Worm (Caenorhabditis elegans) whole organism, L3 larva: Measurements from ENCODE around the gene K09E4.1.

Experiments used
- ZK546.5 ChIP-seq: sonication (generic microtip); optimal IDR thresholded peaks from 2 replicates; lab custom pipeline; 2017; ENCODE audit warnings: missing biosample characterization, missing genetic modification characterization
- ama-1 ChIP-seq: fragments of 150-350 bp; optimal IDR thresholded peaks from 2 replicates; lab custom pipeline; 2018
- ceh-82 ChIP-seq: fragments of 150-350 bp; optimal IDR thresholded peaks from 2 replicates; lab custom pipeline; 2014; ENCODE audit warnings: missing biosample characterization, missing genetic modification characterization
- daf-12 ChIP-seq: fragments of 150-350 bp; optimal IDR thresholded peaks from 2 replicates; lab custom pipeline; 2014; ENCODE audit warnings: missing biosample characterization, missing genetic modification reagents, missing genetic modification characterization
- elt-2 ChIP-seq: sonication (generic microtip); optimal IDR thresholded peaks from 2 replicates; lab custom pipeline; 2016; ENCODE audit warnings: missing genetic modification reagents, mild to moderate bottlenecking, missing genetic modification characterization, missing compliant biosample characterization
- elt-3 ChIP-seq, 3 experiments: fragments of 150-350 bp in 1 of 3; sonication (generic microtip) in 2 of 3; optimal IDR thresholded peaks; 2 replicates in 2 of 3; 4 replicates in 1 of 3; lab custom pipeline; 2014 to 2017; ENCODE audit warnings: missing biosample characterization in 3 of 3, missing genetic modification characterization in 3 of 3
- nfya-1 ChIP-seq: sonication (generic microtip); optimal IDR thresholded peaks from 2 replicates; lab custom pipeline; 2017; ENCODE audit warnings: missing genetic modification characterization, mild to moderate bottlenecking, missing compliant biosample characterization, antibody characterized with exemption, moderate library complexity; ENCODE audit not compliant: insufficient read depth
- nhr-237 ChIP-seq: fragments of 150-350 bp; optimal IDR thresholded peaks from 2 replicates; lab custom pipeline; 2014; ENCODE audit warnings: missing biosample characterization, missing genetic modification characterization
- nhr-43 ChIP-seq: sonication (generic microtip); optimal IDR thresholded peaks from 2 replicates; lab custom pipeline; 2016; ENCODE audit warnings: mild to moderate bottlenecking, missing genetic modification characterization, missing compliant biosample characterization; ENCODE audit not compliant: poor library complexity, severe bottlenecking
- pha-4 ChIP-seq: fragments of 150-350 bp; optimal IDR thresholded peaks from 2 replicates; lab custom pipeline; 2014; ENCODE audit warnings: missing biosample characterization, missing genetic modification reagents, missing genetic modification characterization
- sea-2 ChIP-seq: fragments of 150-350 bp; sonication (generic microtip); optimal IDR thresholded peaks from 4 replicates; lab custom pipeline; 2014; ENCODE audit warnings: missing biosample characterization, missing genetic modification reagents, missing genetic modification characterization

- no peak for TF ChIP-seq elt-3 (tag; optimal IDR thresholded peaks at IDR 0.05; lab: Kevin White, UChicago)
- no peak for TF ChIP-seq elt-2 (tag; lab: Kevin White, UChicago)
- TF ChIP-seq ZK546.5 (tag; lab: Kevin White, UChicago) = no peak
- no peak for TF ChIP-seq nhr-237
- TF ChIP-seq sea-2 (GFP tag; lab: Kevin White, UChicago) = no peak
- no peak for TF ChIP-seq nfya-1 (tag; lab: Kevin White, UChicago)
- no peak for TF ChIP-seq ama-1
- TF ChIP-seq pha-4 (tag; lab: Kevin White, UChicago) = no peak
- TF ChIP-seq ceh-82 (tag; lab: Kevin White, UChicago) = no peak
- TF ChIP-seq daf-12 (tag; lab: Kevin White, UChicago) = no peak
- no peak for TF ChIP-seq nhr-43 (tag; lab: Kevin White, UChicago)
Observed at ce11 chrII:14132733-14133132, 4.9 kb upstream of the K09E4.1 start, which contains the start of gene algn-3.
